Fruit fly (Drosophila melanogaster) S2 (cell line): ENCODE measurements around the gene CG3088.

ENCODE experiments used
- CG8478 ChIP-seq: fragments of >200 bp; optimal IDR thresholded peaks from 2 replicates; lab custom pipeline; 2018
- CTCF ChIP-seq, 2 experiments: fragments of >200 bp; optimal IDR thresholded peaks; 2 replicates each; lab custom pipeline; 2018

CG3088 gene

DNA sequence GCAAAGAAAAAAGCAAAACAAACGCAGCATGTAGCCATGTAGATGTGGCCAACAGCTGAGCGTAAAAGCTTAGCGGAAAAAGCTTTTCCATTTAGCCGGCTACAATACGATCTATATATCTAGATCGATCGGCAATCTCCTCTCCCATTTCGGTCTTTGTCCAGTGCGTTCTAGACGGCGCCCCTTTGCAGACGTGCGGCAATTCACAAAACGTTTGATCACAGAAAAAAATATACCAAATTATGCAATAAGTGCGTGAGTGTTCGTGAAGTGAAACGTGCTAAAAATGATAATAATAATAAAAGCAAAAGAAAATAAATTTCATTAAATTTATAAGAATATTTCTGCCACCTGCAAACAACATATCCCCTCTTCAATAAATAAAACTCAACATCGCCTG lies 17.7 kb downstream of the CG3088 start:
- no peak for TF ChIP-seq CG8478 (lab: Kevin White, UChicago)
- no peak for TF ChIP-seq CTCF (optimal IDR thresholded peaks at IDR 0.05; lab: Kevin White, UChicago)

DNA sequence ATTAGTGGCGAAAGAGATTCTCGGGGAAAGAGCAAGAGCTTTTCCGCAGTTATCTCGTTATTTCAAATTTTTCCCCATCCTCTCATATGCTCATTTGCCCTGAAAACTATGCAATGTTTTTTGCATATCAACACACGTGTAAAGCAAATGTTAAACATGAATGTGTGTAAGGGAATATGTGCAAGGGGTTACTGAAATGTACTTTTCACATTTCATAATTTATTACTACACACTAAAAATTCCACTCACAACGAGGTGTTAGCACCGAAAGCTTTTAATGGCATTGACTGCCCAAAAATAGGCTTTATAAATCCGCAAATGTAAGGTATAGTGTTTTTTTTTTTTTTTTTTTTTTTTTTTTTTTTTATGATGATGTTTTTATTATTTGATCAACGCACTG lies 29.5 kb downstream of the CG3088 start:
- TF ChIP-seq CG8478 (lab: Kevin White, UChicago) (no peak), CTCF (optimal IDR thresholded peaks at IDR 0.05; lab: Kevin White, UChicago) (no peak)

DNA sequence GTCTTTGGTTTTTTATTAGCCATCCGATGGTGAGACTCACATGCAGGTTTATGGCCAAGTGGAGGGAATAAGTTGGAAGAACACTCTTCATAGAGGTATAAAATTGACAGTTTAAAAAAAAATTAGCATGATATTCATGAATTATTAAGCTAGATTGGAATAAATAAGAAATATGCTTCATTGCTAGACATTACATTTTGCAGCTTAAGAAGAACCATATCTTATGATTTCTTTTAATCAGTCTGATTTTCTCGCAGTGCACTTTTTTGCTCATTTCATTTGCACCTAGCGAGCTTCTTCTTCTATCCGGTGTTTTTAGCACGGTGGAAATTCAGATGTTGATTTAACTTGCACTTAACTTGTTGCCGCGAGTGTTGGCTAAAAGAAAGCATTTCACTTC lies 31.3 kb downstream of the CG3088 start:
- TF ChIP-seq CG8478 (lab: Kevin White, UChicago), result no peak
- TF ChIP-seq CTCF (optimal IDR thresholded peaks at IDR 0.05; lab: Kevin White, UChicago), result no peak

DNA sequence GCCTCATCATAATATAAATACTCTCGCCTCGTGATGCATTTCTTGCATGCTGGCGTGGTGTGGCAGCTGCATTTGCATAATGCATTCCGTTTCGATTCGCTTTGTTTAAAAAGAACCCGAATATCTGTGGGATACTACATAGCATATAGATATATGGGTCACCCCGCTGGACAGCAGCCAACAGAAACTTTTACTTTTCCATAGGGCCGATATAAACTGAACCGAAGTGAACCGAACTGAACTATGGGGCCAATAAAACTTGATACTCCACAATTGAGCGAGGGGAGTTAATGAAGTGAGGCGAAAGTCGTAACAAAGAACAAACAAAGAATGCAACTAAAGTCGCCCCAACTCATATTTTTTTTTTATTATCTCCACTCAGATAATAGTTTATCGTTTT lies 31.9 kb downstream of the CG3088 start:
- TF ChIP-seq CTCF (optimal IDR thresholded peaks at IDR 0.05; lab: Kevin White, UChicago) (no peak), CG8478 (lab: Kevin White, UChicago) (no peak)

DNA sequence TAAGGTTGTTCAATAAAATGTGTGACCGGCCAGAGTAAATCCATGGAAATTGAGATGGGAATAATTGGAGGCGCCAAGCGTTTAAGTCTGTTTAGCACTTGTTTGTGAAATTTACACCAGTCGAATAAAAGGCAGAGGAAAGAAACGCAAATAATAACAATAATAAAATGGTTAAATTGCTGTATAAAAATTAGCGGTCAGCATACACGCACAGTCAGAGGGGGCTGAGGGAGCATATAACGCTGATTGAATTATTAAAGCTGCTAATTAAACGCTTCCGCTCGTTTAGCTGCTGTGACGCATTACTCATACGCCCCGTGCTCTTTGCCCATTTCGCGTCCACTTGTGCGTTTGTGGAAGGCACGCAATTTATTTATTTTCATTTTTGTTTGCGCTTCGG lies 33.4 kb downstream of the CG3088 start:
- TF ChIP-seq CTCF (optimal IDR thresholded peaks at IDR 0.05; lab: Kevin White, UChicago) (no peak), CG8478 (lab: Kevin White, UChicago) (no peak)

DNA sequence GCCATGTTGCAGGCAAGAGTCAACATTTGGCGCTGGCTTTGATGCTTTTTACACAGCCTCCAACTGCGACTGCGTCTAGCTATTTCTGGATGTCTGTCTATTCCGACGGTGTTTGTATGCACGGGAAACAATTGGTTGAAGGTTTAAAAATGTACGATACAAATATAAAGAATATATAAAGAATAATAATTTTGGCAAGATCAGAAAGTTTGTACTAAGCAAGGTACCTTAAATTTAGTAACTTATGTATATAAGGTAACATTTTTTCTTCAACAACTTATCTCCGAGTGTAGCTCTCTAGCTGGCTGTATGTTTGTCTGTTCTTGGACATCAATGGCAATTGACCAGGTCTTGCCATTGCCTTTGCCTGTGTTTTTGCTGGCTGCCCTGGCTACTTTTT lies 34.3 kb downstream of the CG3088 start:
- no peak for TF ChIP-seq CG8478 (lab: Kevin White, UChicago)
- no peak for TF ChIP-seq CTCF (optimal IDR thresholded peaks at IDR 0.05; lab: Kevin White, UChicago)

DNA sequence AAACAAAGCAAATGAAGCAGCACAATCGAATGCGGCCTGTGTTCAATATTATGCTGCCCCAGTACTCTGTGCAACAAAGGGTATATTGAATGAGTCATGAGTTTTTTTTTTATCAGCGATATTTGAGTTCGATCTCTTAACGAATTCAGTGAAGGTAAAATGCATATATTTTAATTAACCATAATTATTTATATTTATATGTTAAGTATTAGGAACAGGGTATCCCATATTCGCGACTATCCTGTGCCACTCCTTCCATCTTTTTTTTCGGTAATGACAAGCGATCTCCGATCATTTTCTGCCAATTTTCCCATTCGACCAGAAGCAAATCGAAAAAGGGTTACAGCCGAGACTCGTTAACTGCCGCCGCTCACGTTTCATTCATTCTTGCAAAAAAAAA lies 42.1 kb downstream of the CG3088 start:
- TF ChIP-seq CG8478 (lab: Kevin White, UChicago) (no peak), CTCF (optimal IDR thresholded peaks at IDR 0.05; lab: Kevin White, UChicago) (no peak)

DNA sequence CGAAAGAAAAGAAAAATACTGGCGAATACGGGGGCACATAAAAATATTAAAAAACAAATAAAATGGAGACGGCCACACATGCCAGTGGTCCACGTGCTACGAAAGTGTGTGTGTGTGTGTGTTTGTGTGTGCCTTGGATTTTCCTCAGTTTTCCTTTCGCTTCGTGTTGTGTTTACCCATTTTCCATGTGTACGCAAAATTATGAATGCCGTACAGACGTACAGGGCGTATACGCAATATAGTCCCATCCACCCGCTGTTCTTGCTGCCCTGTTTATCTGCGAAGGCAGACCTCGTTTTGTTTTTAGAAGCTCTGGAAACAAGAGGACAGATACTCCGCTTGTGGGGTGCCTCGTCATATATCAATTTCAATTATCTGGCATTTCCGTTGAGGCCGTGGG lies 44.5 kb downstream of the CG3088 start:
- TF ChIP-seq CTCF (optimal IDR thresholded peaks at IDR 0.05; lab: Kevin White, UChicago) (no peak), CG8478 (lab: Kevin White, UChicago) (no peak)

DNA sequence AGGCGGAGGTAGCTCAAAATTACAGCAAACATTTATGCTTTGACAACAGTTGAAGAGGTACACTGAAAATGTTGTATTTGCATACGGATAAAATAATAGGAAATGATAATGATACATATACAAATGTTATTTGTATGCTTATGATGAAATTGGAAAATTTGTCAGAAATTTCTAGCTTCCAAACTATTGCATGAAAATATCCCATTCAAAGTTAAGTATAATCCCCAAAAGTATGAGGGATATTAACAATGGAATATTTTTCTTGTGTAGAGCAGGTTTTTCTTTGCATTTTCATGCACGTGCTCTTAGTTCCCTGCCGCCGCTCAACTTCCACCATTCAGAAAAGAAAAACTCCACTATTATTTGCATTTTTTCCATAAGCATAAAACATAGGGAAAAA lies 46.1 kb downstream of the CG3088 start:
- TF ChIP-seq CG8478 (lab: Kevin White, UChicago) (no peak), CTCF (optimal IDR thresholded peaks at IDR 0.05; lab: Kevin White, UChicago) (no peak)

DNA sequence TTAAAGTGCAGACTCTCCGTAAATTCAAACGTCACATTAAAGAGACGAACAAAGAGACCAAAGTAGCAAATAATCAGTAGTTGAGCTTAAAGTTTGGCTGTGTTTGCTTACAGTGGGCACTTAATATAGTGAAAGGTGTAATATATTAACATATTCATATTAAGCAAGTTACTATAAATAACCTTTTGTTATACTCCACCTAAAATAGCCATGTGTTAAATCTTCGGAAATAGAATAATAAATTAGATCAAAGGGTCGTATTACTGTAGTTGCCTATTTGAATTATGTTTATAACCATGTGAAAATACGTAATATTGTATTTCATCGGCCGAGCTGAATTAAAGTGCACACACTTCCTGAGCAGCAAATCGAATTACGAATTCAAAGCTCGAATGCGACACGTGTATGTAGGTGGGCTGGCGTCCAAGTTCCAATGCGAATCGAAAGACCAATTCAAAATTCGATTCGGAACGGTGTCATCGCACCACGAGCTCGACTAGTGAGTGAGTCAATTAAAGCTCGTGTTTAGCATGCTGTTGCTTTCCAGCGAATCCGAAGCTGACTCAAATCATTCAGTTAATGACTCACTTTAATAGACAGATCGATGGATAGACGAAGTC lies 48.8 kb downstream of the CG3088 start:
- TF ChIP-seq CG8478 (lab: Kevin White, UChicago) (no peak), CTCF (optimal IDR thresholded peaks at IDR 0.05; lab: Kevin White, UChicago) (no peak)

DNA sequence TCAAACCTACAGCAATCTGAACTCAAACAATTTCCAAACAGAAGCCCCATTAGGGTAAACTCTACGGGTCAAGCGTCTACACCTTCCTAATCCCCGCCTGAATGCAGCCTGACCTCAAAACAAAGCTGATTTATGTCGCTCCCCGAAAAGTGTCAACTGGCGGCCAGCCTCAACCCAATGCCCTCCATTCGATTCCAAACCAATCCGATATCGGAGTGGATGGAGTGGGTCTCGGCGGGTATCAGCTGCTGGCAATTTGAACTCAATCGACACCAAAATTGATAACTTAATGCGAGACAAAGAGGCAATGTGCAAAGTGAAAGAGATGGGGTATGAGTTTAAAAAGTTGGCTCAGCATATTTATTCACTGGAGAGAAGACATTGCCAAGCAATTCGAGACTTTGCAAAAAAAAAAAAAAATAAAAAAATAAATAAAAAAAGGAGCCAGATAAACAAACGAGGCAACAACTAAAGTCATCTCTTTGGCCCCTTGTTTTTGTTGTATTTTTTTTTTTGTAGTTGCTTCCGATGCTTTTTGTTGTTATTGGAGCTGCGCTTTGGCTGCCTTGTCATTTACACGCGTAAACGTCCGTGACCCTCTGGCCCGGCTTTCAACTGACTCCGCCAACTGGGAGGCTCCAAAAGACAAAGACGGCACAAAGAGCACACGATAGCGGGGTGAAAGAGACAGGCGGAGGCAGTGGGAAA lies 50.1 kb downstream of the CG3088 start:
- TF ChIP-seq CG8478 (lab: Kevin White, UChicago) (no peak), CTCF (optimal IDR thresholded peaks at IDR 0.05; lab: Kevin White, UChicago) (no peak)
